Worm (Caenorhabditis elegans): ENCODE measurements around the gene Y39G8B.2.

The Y39G8B.2 gene

DNA sequence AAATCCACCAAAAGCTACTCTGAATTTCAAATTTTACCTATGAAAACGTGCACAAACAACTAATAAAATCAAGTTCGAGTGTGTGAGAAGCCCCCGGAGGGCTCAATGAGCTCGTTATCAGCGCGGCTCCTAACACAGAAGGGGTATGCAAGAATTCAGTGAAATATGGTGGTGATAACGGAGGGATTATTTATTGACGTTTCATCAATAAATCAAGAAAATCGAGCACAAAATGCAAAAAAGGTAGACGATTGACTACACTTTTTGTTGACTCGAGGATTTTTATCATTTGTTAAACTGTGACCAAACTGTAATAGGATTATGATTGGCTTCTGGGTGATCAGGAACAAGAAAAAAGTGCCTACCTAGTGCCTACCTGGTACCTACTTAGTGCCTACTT, 18.6 kb downstream of the Y39G8B.2 start, which contains the start of gene zip-3:
TSS of gene zip-3 (minus strand) at position 21 of the 400 bp plus-strand sequence.
- no peak for TF ChIP-seq hlh-30 (tag; optimal IDR thresholded peaks at IDR 0.05; ENCODE audit: insufficient read depth)
- no peak for TF ChIP-seq lim-6 (tag; optimal IDR thresholded peaks at IDR 0.05)
- no peak for TF ChIP-seq fax-1 (tag; optimal IDR thresholded peaks at IDR 0.05)

DNA sequence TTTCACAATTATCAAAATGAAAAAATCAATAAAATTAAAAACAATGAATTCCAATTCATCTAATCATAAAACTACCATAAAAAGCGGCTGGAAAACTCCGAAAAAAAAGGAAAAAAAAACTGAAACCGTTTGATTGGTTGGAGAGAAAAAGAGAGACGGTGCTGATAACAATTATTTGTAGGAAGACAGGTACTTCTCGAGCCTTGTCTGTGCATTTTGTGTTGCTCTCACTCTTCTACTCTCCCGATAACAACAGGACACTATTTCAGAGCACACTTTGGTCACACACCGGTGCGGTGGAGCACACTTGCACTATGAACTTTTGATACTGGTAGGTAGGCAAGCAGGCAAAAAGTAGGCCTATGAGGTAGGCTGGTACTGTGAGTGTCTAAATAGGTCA, 19.5 kb downstream of the Y39G8B.2 start:
- TF ChIP-seq elt-2 (tag; optimal IDR thresholded peaks at IDR 0.05) (peak; percentile 79), unc-42 (tag; optimal IDR thresholded peaks at IDR 0.05) (no peak), pqm-1 (tag; optimal IDR thresholded peaks at IDR 0.05) (peak; percentile 23)

DNA sequence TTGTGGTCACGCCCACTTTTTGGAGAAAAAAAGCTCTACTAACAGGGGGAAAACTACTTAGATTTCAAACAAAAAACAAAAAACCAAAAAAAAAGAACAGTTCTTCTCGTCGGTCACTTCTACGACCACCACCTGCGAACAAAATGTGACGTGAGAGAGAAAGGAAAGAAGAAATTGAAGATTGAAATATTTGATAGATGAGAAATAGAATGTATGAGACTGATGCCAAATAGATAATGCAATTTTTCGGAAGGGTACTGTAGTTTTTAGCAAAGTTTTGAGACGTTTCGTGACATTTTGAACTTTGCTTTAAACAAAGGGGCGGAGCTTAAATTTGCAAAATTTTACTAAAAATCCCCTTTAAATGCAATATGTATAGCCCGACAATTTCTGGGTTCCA, 21.0 kb downstream of the Y39G8B.2 start:
- no peak for TF ChIP-seq ahr-1 (tag; optimal IDR thresholded peaks at IDR 0.05)
- no peak for TF ChIP-seq ceh-24 (tag; optimal IDR thresholded peaks at IDR 0.05)
- TF ChIP-seq pha-4 (tag; optimal IDR thresholded peaks at IDR 0.05), result no peak
- TF ChIP-seq ceh-2 (tag; optimal IDR thresholded peaks at IDR 0.05), result no peak
- no peak for TF ChIP-seq lin-11 (tag; optimal IDR thresholded peaks at IDR 0.05)
- TF ChIP-seq ceh-19 (GFP tag; optimal IDR thresholded peaks at IDR 0.05), result no peak
- TF ChIP-seq elt-4 (tag; optimal IDR thresholded peaks at IDR 0.05), result no peak
- TF ChIP-seq ceh-14 (tag; optimal IDR thresholded peaks at IDR 0.05), result no peak
- no peak for TF ChIP-seq pqm-1 (tag; optimal IDR thresholded peaks at IDR 0.05)
- TF ChIP-seq ceh-48 (tag; optimal IDR thresholded peaks at IDR 0.05), result no peak
- TF ChIP-seq nfya-1 (tag; optimal IDR thresholded peaks at IDR 0.05), result no peak
- TF ChIP-seq hlh-8 (tag; optimal IDR thresholded peaks at IDR 0.05), result no peak

DNA sequence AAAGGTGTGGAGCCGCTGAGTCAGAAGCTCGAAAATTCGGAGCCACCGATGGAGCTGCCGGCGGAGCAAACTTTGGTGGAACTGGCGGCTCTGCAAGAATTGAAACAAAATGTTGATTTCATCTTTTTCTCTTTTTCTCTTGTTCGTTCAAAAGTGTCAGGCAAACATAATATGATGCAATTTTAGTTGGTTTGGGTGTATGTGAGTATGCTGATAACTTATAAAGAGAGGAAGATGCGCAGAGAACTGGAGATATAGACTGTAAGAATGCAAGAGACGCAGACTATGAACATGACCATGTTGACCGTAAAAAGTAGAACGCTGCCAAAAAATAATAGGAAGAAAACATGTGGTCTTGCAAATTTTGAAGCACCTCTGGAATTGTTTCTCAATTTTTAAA, 21.9 kb downstream of the Y39G8B.2 start:
- TF ChIP-seq elt-2 (tag; optimal IDR thresholded peaks at IDR 0.05) (peak; percentile 59), npax-4 (tag; optimal IDR thresholded peaks at IDR 0.05) (no peak)

DNA sequence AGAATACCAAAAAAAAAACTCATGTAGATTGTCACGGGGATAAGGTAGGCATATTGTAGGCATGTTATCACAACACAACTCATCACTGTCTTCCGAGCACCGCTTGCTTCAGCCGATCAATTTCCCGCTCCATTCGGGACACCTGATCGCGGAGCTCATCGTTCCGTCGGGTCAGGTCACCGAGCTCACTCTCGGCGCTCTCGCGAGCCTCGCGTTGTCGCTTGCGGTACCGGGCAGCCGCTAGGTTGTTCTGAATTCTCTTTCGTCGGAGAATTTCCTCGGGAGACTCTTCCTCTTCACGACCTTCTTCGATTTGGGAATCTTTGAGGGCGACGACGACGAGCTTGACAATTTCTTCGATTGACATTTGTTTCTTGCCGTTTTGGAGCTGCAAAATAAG, 24.0 kb downstream of the Y39G8B.2 start:
- TF ChIP-seq C38D4.7 (GFP tag; optimal IDR thresholded peaks at IDR 0.05) (no peak), pros-1 (tag; optimal IDR thresholded peaks at IDR 0.05) (no peak), ceh-6 (GFP tag; optimal IDR thresholded peaks at IDR 0.05) (no peak), hlh-8 (tag; optimal IDR thresholded peaks at IDR 0.05) (no peak), ceh-14 (tag; optimal IDR thresholded peaks at IDR 0.05) (no peak), tbx-2 (tag; optimal IDR thresholded peaks at IDR 0.05) (no peak), tbx-7 (tag; optimal IDR thresholded peaks at IDR 0.05) (no peak), K02D7.2 (tag; optimal IDR thresholded peaks at IDR 0.05) (no peak), pha-2 (tag; optimal IDR thresholded peaks at IDR 0.05) (no peak), lin-11 (tag; optimal IDR thresholded peaks at IDR 0.05) (no peak), madf-2 (tag; optimal IDR thresholded peaks at IDR 0.05) (no peak), ets-4 (tag; optimal IDR thresholded peaks at IDR 0.05) (no peak), Y22D7AL.16 (tag; optimal IDR thresholded peaks at IDR 0.05) (no peak), ceh-34 (tag; optimal IDR thresholded peaks at IDR 0.05) (no peak), npax-4 (tag; optimal IDR thresholded peaks at IDR 0.05) (no peak), dmd-4 (tag; optimal IDR thresholded peaks at IDR 0.05; ENCODE audit: borderline replicate concordance) (no peak)

- peak; percentile 54 for TF ChIP-seq elt-2 (tag; optimal IDR thresholded peaks at IDR 0.05)
- TF ChIP-seq C38D4.7 (GFP tag; optimal IDR thresholded peaks at IDR 0.05), result no peak
Observed at ce11 chrII:13949290-13949689, 26.7 kb downstream of the Y39G8B.2 start, which contains the start of gene sre-44. TSS of gene sre-44 (plus strand) at chrII:13949590.

DNA sequence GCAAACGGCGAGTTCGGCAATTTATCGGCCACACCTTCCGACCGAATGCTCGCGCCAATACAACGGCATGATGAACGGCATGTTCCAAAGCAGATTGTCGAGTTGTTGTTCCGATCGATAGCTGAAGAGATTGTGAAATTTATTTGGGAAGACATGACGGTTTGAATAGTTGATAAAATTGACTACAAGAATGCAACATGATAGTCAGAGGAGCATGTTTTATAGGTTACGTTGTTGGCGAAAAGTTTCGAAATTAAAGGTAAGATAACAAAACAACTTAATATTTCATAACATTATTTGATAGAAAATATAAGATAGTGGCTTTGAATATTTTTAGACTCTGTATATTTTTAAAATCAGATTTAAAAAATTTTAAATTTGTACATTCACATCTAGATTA, 30.5 kb downstream of the Y39G8B.2 start:
- TF ChIP-seq C38D4.7 (GFP tag; optimal IDR thresholded peaks at IDR 0.05) (no peak), lin-11 (tag; optimal IDR thresholded peaks at IDR 0.05) (no peak), elt-4 (tag; optimal IDR thresholded peaks at IDR 0.05) (no peak), nhr-232 (tag; optimal IDR thresholded peaks at IDR 0.05) (no peak), pros-1 (tag; optimal IDR thresholded peaks at IDR 0.05) (no peak), ttx-3 (tag; optimal IDR thresholded peaks at IDR 0.05) (no peak), ceh-22 (tag; optimal IDR thresholded peaks at IDR 0.05) (no peak), ceh-18 (tag; optimal IDR thresholded peaks at IDR 0.05) (no peak), tbx-7 (tag; optimal IDR thresholded peaks at IDR 0.05) (no peak), unc-86 (tag; optimal IDR thresholded peaks at IDR 0.05) (no peak), K02D7.2 (tag; optimal IDR thresholded peaks at IDR 0.05) (no peak), sox-4 (tag; optimal IDR thresholded peaks at IDR 0.05) (no peak), ahr-1 (tag; optimal IDR thresholded peaks at IDR 0.05) (no peak), pag-3 (tag; optimal IDR thresholded peaks at IDR 0.05; ENCODE audit: borderline replicate concordance) (no peak)
